Worm (Caenorhabditis elegans): ENCODE results near the gene C46H3.2.
A peak's percentile ranks its signal among the peaks of the same experiment; 100 is the strongest.

Gene C46H3.2

ce11 chrX:1272539-1272938, 42.0 kb upstream of the C46H3.2 start, which contains the start of gene C52B11.5 (continued):
- TF ChIP-seq sdz-38 (tag; optimal IDR thresholded peaks at IDR 0.05) (no peak), B0019.2 (GFP tag; conservative IDR thresholded peaks at IDR 0.05) (no peak), nfyb-1 (GFP tag; IDR thresholded peaks at IDR 0.05) (0 out of 2 replicates have a peak, but pooled peaks have one; percentile 36), Y79H2A.3 (GFP tag; conservative IDR thresholded peaks at IDR 0.05) (no peak), C17E4.6 (GFP tag; IDR thresholded peaks at IDR 0.05) (no peak), dpl-1 (GFP tag; optimal IDR thresholded peaks at IDR 0.05) (no peak), die-1 (tag; optimal IDR thresholded peaks at IDR 0.05) (no peak), F10E7.11 (tag; optimal IDR thresholded peaks at IDR 0.05) (no peak), unc-62 (GFP tag; optimal IDR thresholded peaks at IDR 0.05) (peak; percentile 79), nhr-120 (GFP tag; IDR thresholded peaks at IDR 0.05) (no peak), ets-4 (GFP tag; optimal IDR thresholded peaks at IDR 0.05) (peak; percentile 72), lir-1 (GFP tag; conservative IDR thresholded peaks at IDR 0.05) (0 out of 2 replicates have a peak, but pooled peaks have one; percentile 28)

- TF ChIP-seq egrh-3 (GFP tag; IDR thresholded peaks at IDR 0.05): no peak
Observed at ce11 chrX:1270598-1270997, 40.0 kb upstream of the C46H3.2 start, which contains the start of gene C25G6.1. Gene C25G6.1, plus strand, starts transcription at chrX:1270898.

ce11 chrX:1265336-1265735, 34.8 kb upstream of the C46H3.2 start:
- TF ChIP-seq F22D6.2 (tag; optimal IDR thresholded peaks at IDR 0.05): no peak
- no peak for TF ChIP-seq dpff-1 (tag; optimal IDR thresholded peaks at IDR 0.05)
- no peak for TF ChIP-seq ztf-3 (GFP tag; optimal IDR thresholded peaks at IDR 0.05)
- TF ChIP-seq ceh-91 (GFP tag; IDR thresholded peaks at IDR 0.05): no peak
- TF ChIP-seq ztf-25 (GFP tag; IDR thresholded peaks at IDR 0.05): no peak
- TF ChIP-seq K12H6.12 (tag; optimal IDR thresholded peaks at IDR 0.05): no peak
- no peak for TF ChIP-seq lsl-1 (GFP tag; optimal IDR thresholded peaks at IDR 0.05)
- no peak for TF ChIP-seq athp-1 (tag; optimal IDR thresholded peaks at IDR 0.05)
- no peak for TF ChIP-seq ekl-4 (GFP tag; IDR thresholded peaks at IDR 0.05)
- TF ChIP-seq lir-1 (GFP tag; conservative IDR thresholded peaks at IDR 0.05): no peak
- TF ChIP-seq madf-3 (GFP tag; IDR thresholded peaks at IDR 0.05): no peak
- no peak for TF ChIP-seq F10E7.11 (tag; optimal IDR thresholded peaks at IDR 0.05)
- no peak for TF ChIP-seq zfh-2 (GFP tag; conservative IDR thresholded peaks at IDR 0.05)
- TF ChIP-seq madf-10 (tag; optimal IDR thresholded peaks at IDR 0.05): no peak
- no peak for TF ChIP-seq T26A5.8 (tag; optimal IDR thresholded peaks at IDR 0.05)
- no peak for TF ChIP-seq egl-18 (GFP tag; IDR thresholded peaks at IDR 0.05)
- no peak for TF ChIP-seq Y67H2A.10 (GFP tag; conservative IDR thresholded peaks at IDR 0.05)

- TF ChIP-seq zim-3 (tag; optimal IDR thresholded peaks at IDR 0.05) (no peak), cebp-2 (GFP tag; IDR thresholded peaks at IDR 0.05) (0 out of 2 replicates have a peak, but pooled peaks have one; percentile 37)
Observed at ce11 chrX:1257668-1258067, 27.1 kb upstream of the C46H3.2 start.

ce11 chrX:1255547-1255946, 25.0 kb upstream of the C46H3.2 start, which contains the start of gene npr-11:
Gene npr-11, minus strand, starts transcription at chrX:1255647.
- TF ChIP-seq nhr-80 (tag; optimal IDR thresholded peaks at IDR 0.05) (no peak), ama-1 (optimal IDR thresholded peaks at IDR 0.05) (no peak), ama-1 (GFP tag; optimal IDR thresholded peaks at IDR 0.05) (no peak), gei-17 (GFP tag; optimal IDR thresholded peaks at IDR 0.05) (no peak), ekl-4 (GFP tag; IDR thresholded peaks at IDR 0.05) (no peak), bed-2 (GFP tag; IDR thresholded peaks at IDR 0.05) (no peak), F52B5.7 (tag; optimal IDR thresholded peaks at IDR 0.05) (no peak), snpc-3.4 (tag; optimal IDR thresholded peaks at IDR 0.05) (no peak), rec-8 (tag; optimal IDR thresholded peaks at IDR 0.05) (no peak), attf-5 (GFP tag; optimal IDR thresholded peaks at IDR 0.05) (no peak), lin-26 (GFP tag; IDR thresholded peaks at IDR 0.05) (no peak), B0019.2 (GFP tag; conservative IDR thresholded peaks at IDR 0.05) (no peak), F33H1.4 (GFP tag; IDR thresholded peaks at IDR 0.05) (no peak), atf-7 (tag; optimal IDR thresholded peaks at IDR 0.05) (no peak), madf-8 (GFP tag; conservative IDR thresholded peaks at IDR 0.05) (no peak), lsl-1 (GFP tag; optimal IDR thresholded peaks at IDR 0.05) (no peak)

Data from whole organism, young adult.